Fruit fly (Drosophila melanogaster) S2 (cell line): ENCODE results near the gene Tmem214.

ENCODE experiments used
- CG8478 ChIP-seq: fragments of >200 bp; optimal IDR thresholded peaks from 2 replicates; lab custom pipeline; 2018
- CTCF ChIP-seq, 2 experiments: fragments of >200 bp; optimal IDR thresholded peaks; 2 replicates each; lab custom pipeline; 2018

DNA sequence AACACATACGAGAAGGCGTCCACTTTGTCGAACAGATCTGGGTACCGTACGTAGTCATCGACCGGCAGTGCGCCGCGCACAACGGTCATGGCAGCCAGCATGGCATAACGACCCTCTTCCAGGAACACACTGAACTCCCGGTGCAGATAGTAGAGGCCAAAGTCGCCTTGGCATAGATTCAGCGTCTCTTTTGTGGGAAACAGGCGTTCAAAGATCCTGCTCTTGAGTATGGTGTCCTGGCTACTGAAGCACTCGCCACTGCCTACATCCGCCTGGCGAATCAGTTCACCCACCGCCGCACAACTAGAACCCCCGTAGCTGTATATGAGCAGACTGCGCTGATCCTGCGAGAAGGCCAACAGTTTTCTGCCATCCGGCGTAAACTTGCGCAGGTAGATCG lies 4.6 kb upstream of the Tmem214 start:
- TF ChIP-seq CG8478 (lab: Kevin White, UChicago) (no peak), CTCF (optimal IDR thresholded peaks at IDR 0.05; lab: Kevin White, UChicago) (no peak)
